Fruit fly (Drosophila melanogaster): Measurements from ENCODE around the gene xit.

Gene xit

dm6 chrX:6805404-6805803 is 15.4 kb upstream of the xit start:
- TF ChIP-seq sug (tag; optimal IDR thresholded peaks at IDR 0.05) = peak; percentile 89
- TF ChIP-seq hbn (GFP tag; IDR thresholded peaks at IDR 0.05; ENCODE audit: partially characterized antibody) = no peak
- peak; percentile 98 for TF ChIP-seq sd (tag; optimal IDR thresholded peaks at IDR 0.05)
- TF ChIP-seq Trl (optimal IDR thresholded peaks at IDR 0.05) = peak; percentile 28 to 41
- no peak for TF ChIP-seq Trl (GFP tag; optimal IDR thresholded peaks at IDR 0.05)
- no peak for TF ChIP-seq jing (GFP tag; optimal IDR thresholded peaks at IDR 0.05)
- TF ChIP-seq kay (GFP tag; optimal IDR thresholded peaks at IDR 0.05) = peak; percentile 50

- no peak for TF ChIP-seq ewg (GFP tag; optimal IDR thresholded peaks at IDR 0.05)
- TF ChIP-seq tx (GFP tag; optimal IDR thresholded peaks at IDR 0.05) = no peak
- TF ChIP-seq CG2116 (GFP tag; optimal IDR thresholded peaks at IDR 0.05) = no peak
- TF ChIP-seq en (GFP tag; optimal IDR thresholded peaks at IDR 0.05) = no peak
- TF ChIP-seq CG1529 (GFP tag; optimal IDR thresholded peaks at IDR 0.05) = no peak
- no peak for TF ChIP-seq Tbp (GFP tag; optimal IDR thresholded peaks at IDR 0.05)
- no peak for TF ChIP-seq croc (GFP tag; conservative IDR thresholded peaks at IDR 0.05)
- TF ChIP-seq exex (tag; optimal IDR thresholded peaks at IDR 0.05) = no peak
- no peak for TF ChIP-seq klu (GFP tag; IDR thresholded peaks at IDR 0.05)
- no peak for TF ChIP-seq CG15601 (tag; optimal IDR thresholded peaks at IDR 0.05)
- TF ChIP-seq CG4854 (GFP tag; optimal IDR thresholded peaks at IDR 0.05) = no peak
- TF ChIP-seq CG11085 (GFP tag; IDR thresholded peaks at IDR 0.05) = no peak
- no peak for TF ChIP-seq CG12236 (GFP tag; optimal IDR thresholded peaks at IDR 0.05)
- no peak for TF ChIP-seq Blimp-1 (GFP tag; optimal IDR thresholded peaks at IDR 0.05)
- TF ChIP-seq Max (GFP tag; optimal IDR thresholded peaks at IDR 0.05) = no peak
- no peak for TF ChIP-seq CG16815 (GFP tag; optimal IDR thresholded peaks at IDR 0.05)
Measured at dm6 chrX:6813678-6814077, 7.1 kb upstream of the xit start, which contains the start of gene iav. Gene iav (plus strand): TSS chrX:6813978.

dm6 chrX:6822904-6823303 is 2.1 kb downstream of the xit start, which contains the start of gene Atx-1:
Gene Atx-1 (plus strand): TSS chrX:6823204.
- TF ChIP-seq Sox102F (GFP tag; optimal IDR thresholded peaks at IDR 0.05) = no peak
- TF ChIP-seq CG15479 (GFP tag; optimal IDR thresholded peaks at IDR 0.05) = peak; percentile 52

- no peak for TF ChIP-seq Blimp-1 (GFP tag; optimal IDR thresholded peaks at IDR 0.05)
- TF ChIP-seq CG6175 (GFP tag; IDR thresholded peaks at IDR 0.05) = no peak
- no peak for TF ChIP-seq CG43689 (GFP tag; IDR thresholded peaks at IDR 0.05)
- peak; percentile 51 for TF ChIP-seq MBD-R2 (GFP tag; IDR thresholded peaks at IDR 0.05)
- TF ChIP-seq Jarid2 (GFP tag; optimal IDR thresholded peaks at IDR 0.05) = no peak
- no peak for TF ChIP-seq CG15601 (tag; optimal IDR thresholded peaks at IDR 0.05)
- TF ChIP-seq CG15514 (GFP tag; optimal IDR thresholded peaks at IDR 0.05) = peak; percentile 55
- no peak for TF ChIP-seq CG1024 (GFP tag; IDR thresholded peaks at IDR 0.05)
- TF ChIP-seq HmgD (GFP tag; optimal IDR thresholded peaks at IDR 0.05) = no peak
- no peak for TF ChIP-seq dysf (GFP tag; IDR thresholded peaks at IDR 0.05)
- TF ChIP-seq CG33557 (GFP tag; optimal IDR thresholded peaks at IDR 0.05) = no peak
- TF ChIP-seq dati (GFP tag; IDR thresholded peaks at IDR 0.05) = no peak
- peak; percentile 80 for TF ChIP-seq hbn (GFP tag; IDR thresholded peaks at IDR 0.05; ENCODE audit: partially characterized antibody)
- TF ChIP-seq zen (tag; optimal IDR thresholded peaks at IDR 0.05) = peak; percentile 13
- TF ChIP-seq HLH54F (GFP tag; optimal IDR thresholded peaks at IDR 0.05) = no peak
- TF ChIP-seq Doc2 (GFP tag; IDR thresholded peaks at IDR 0.05) = no peak
- TF ChIP-seq CG8944 (GFP tag; optimal IDR thresholded peaks at IDR 0.05) = no peak
- no peak for TF ChIP-seq CG1647 (GFP tag; optimal IDR thresholded peaks at IDR 0.05)
- TF ChIP-seq ftz-f1 (GFP tag; optimal IDR thresholded peaks at IDR 0.05) = no peak
- TF ChIP-seq hb (GFP tag; IDR thresholded peaks at IDR 0.05; ENCODE audit: partially characterized antibody) = peak; percentile 85
- TF ChIP-seq da (GFP tag; optimal IDR thresholded peaks at IDR 0.05) = no peak
- TF ChIP-seq CG10462 (GFP tag; optimal IDR thresholded peaks at IDR 0.05) = no peak
- TF ChIP-seq stc (GFP tag; IDR thresholded peaks at IDR 0.05) = no peak
- TF ChIP-seq CG9215 (GFP tag; IDR thresholded peaks at IDR 0.05) = no peak
- TF ChIP-seq gem (tag; optimal IDR thresholded peaks at IDR 0.05) = no peak
- peak; percentile 88 for TF ChIP-seq vnd (GFP tag; IDR thresholded peaks at IDR 0.05; ENCODE audit: partially characterized antibody)
Measured at dm6 chrX:6824203-6824602, 3.4 kb downstream of the xit start, which contains the start of gene nonC. Gene nonC (plus strand): TSS chrX:6824496.
